Worm (Caenorhabditis elegans): ENCODE data around the gene sru-30.

DNA sequence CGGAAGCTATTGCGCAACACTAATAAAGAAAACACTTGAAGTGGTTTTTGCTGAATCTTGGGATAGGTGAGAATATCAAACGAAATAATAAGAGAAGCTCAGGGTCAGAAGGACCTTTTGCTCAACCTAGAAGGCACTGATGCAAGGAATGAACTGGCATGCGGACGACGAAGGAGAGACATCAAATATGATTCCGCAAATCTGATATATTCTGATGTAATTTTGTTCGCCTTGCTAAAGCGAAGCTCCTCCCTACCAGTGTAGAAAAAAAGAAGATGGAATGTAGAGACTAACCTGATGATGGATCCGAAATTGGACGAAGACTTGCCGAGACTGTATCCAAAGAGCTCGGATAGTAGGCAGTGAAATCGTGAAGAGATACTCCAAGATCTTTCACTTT is 45.7 kb upstream of the sru-30 start:
- no peak for TF ChIP-seq him-1 (tag; optimal IDR thresholded peaks at IDR 0.05)
- TF ChIP-seq W03F9.2 (tag; optimal IDR thresholded peaks at IDR 0.05), result no peak
- TF ChIP-seq dao-5 (tag; optimal IDR thresholded peaks at IDR 0.05), result no peak

Measured in whole organism, L4/young adult.